Worm (Caenorhabditis elegans): ENCODE data around the gene mpz-6.

- TF ChIP-seq ama-1 (optimal IDR thresholded peaks at IDR 0.05) = no peak
- no peak for TF ChIP-seq ama-1 (GFP tag; optimal IDR thresholded peaks at IDR 0.05)
- no peak for TF ChIP-seq C06A6.2 (GFP tag; conservative IDR thresholded peaks at IDR 0.05)
- TF ChIP-seq snpc-4 (GFP tag; optimal IDR thresholded peaks at IDR 0.05) = no peak
- no peak for TF ChIP-seq snpc-4 (tag; optimal IDR thresholded peaks at IDR 0.05)
- no peak for TF ChIP-seq attf-3 (GFP tag; conservative IDR thresholded peaks at IDR 0.05)
- no peak for TF ChIP-seq nfyb-1 (GFP tag; IDR thresholded peaks at IDR 0.05)
- TF ChIP-seq madf-6 (GFP tag; IDR thresholded peaks at IDR 0.05) = no peak
These were observed 29.1 kb upstream of the mpz-6 start, which contains the start of gene kin-16 for ce11 chrII:9436009-9436408.

Measured in whole organism, young adult.